Worm (Caenorhabditis elegans): ENCODE data around the gene C05C10.2.

The C05C10.2 gene

DNA sequence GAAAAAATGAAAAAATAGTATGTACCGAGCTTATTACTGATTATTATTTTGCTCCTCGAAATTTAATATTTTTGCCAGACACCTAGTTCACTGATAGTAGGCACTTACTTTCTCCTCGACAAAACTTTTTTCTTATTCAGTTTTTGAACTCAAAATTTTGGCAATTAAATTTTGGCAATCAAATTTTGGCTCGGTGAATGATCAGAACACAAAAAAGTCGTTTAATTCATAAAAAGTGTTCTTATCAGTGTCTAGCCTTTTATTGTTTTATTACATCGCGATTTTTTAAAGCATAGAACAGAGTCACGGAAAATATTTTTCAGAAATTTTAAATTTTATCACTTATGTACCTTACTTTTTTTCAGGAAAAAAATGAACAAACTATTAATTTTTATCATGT, 26.8 kb upstream of the C05C10.2 start:
- no peak for TF ChIP-seq ztf-18 (tag; optimal IDR thresholded peaks at IDR 0.05)
- no peak for TF ChIP-seq hrde-1 (tag; optimal IDR thresholded peaks at IDR 0.05; ENCODE audit: borderline replicate concordance)
- no peak for TF ChIP-seq him-1 (tag; optimal IDR thresholded peaks at IDR 0.05)
- TF ChIP-seq hlh-26 (GFP tag; conservative IDR thresholded peaks at IDR 0.05): no peak
- no peak for TF ChIP-seq attf-6 (GFP tag; IDR thresholded peaks at IDR 0.05)
- TF ChIP-seq rec-8 (tag; optimal IDR thresholded peaks at IDR 0.05): no peak
- no peak for TF ChIP-seq C06A6.2 (GFP tag; conservative IDR thresholded peaks at IDR 0.05)
- TF ChIP-seq mes-4 (tag; optimal IDR thresholded peaks at IDR 0.05): no peak
- no peak for TF ChIP-seq Y67H2A.10 (GFP tag; conservative IDR thresholded peaks at IDR 0.05)
- no peak for TF ChIP-seq hsf-1 (GFP tag; IDR thresholded peaks at IDR 0.05)
- no peak for TF ChIP-seq ccch-3 (GFP tag; optimal IDR thresholded peaks at IDR 0.05)
- no peak for TF ChIP-seq ceh-100 (GFP tag; IDR thresholded peaks at IDR 0.05)
- no peak for TF ChIP-seq sptf-2 (GFP tag; optimal IDR thresholded peaks at IDR 0.05)
- TF ChIP-seq D2030.7 (GFP tag; IDR thresholded peaks at IDR 0.05): no peak
- no peak for TF ChIP-seq let-607 (tag; optimal IDR thresholded peaks at IDR 0.05)
- TF ChIP-seq snpc-1.1 (tag; optimal IDR thresholded peaks at IDR 0.05; ENCODE audit: insufficient read depth): no peak

ce11 chrII:9898744-9899143, 23.3 kb upstream of the C05C10.2 start:
- TF ChIP-seq snpc-4 (GFP tag; optimal IDR thresholded peaks at IDR 0.05) (no peak), snpc-4 (tag; optimal IDR thresholded peaks at IDR 0.05) (no peak), ama-1 (optimal IDR thresholded peaks at IDR 0.05) (no peak), ama-1 (GFP tag; optimal IDR thresholded peaks at IDR 0.05) (no peak), Y56A3A.18 (GFP tag; IDR thresholded peaks at IDR 0.05) (no peak), tbx-9 (tag; optimal IDR thresholded peaks at IDR 0.05; ENCODE audit: borderline replicate concordance) (no peak), K11D2.4 (GFP tag; IDR thresholded peaks at IDR 0.05) (no peak), dpl-1 (GFP tag; optimal IDR thresholded peaks at IDR 0.05) (no peak), ztf-26 (tag; optimal IDR thresholded peaks at IDR 0.05) (no peak), cebp-1 (GFP tag; IDR thresholded peaks at IDR 0.05) (no peak), cebp-1 (tag; optimal IDR thresholded peaks at IDR 0.05) (no peak), sptf-2 (GFP tag; optimal IDR thresholded peaks at IDR 0.05) (no peak), him-1 (tag; optimal IDR thresholded peaks at IDR 0.05) (no peak), snpc-1.1 (tag; optimal IDR thresholded peaks at IDR 0.05; ENCODE audit: insufficient read depth) (no peak), T26A5.8 (tag; optimal IDR thresholded peaks at IDR 0.05) (no peak)

- no peak for TF ChIP-seq ztf-6 (GFP tag; IDR thresholded peaks at IDR 0.05)
- no peak for TF ChIP-seq rec-8 (tag; optimal IDR thresholded peaks at IDR 0.05)
- no peak for TF ChIP-seq Y56A3A.18 (GFP tag; IDR thresholded peaks at IDR 0.05)
- no peak for TF ChIP-seq snpc-1.1 (tag; optimal IDR thresholded peaks at IDR 0.05; ENCODE audit: insufficient read depth)
- no peak for TF ChIP-seq madf-6 (GFP tag; IDR thresholded peaks at IDR 0.05)
- TF ChIP-seq madf-3 (GFP tag; IDR thresholded peaks at IDR 0.05): no peak
- no peak for TF ChIP-seq nhr-80 (tag; optimal IDR thresholded peaks at IDR 0.05)
- TF ChIP-seq ceh-91 (GFP tag; IDR thresholded peaks at IDR 0.05): no peak
- TF ChIP-seq ccch-3 (GFP tag; optimal IDR thresholded peaks at IDR 0.05): no peak
- no peak for TF ChIP-seq die-1 (tag; optimal IDR thresholded peaks at IDR 0.05)
- no peak for TF ChIP-seq hlh-26 (GFP tag; conservative IDR thresholded peaks at IDR 0.05)
- TF ChIP-seq tlf-1 (GFP tag; optimal IDR thresholded peaks at IDR 0.05): no peak
- TF ChIP-seq mcd-1 (GFP tag; IDR thresholded peaks at IDR 0.05): no peak
- no peak for TF ChIP-seq B0035.1 (tag; optimal IDR thresholded peaks at IDR 0.05)
- no peak for TF ChIP-seq dpff-1 (tag; optimal IDR thresholded peaks at IDR 0.05)
- no peak for TF ChIP-seq sdz-38 (tag; optimal IDR thresholded peaks at IDR 0.05)
Measured at ce11 chrII:9900276-9900675, 21.7 kb upstream of the C05C10.2 start, which contains the start of gene unc-4. unc-4 (minus strand) TSS chrII:9900376.
